Worm (Caenorhabditis elegans) whole organism, late embryonic: ENCODE data around the gene T19H5.4.

Experiments used
- C38D4.7 ChIP-seq: fragments of 200-800 bp; sonication (Bioruptor generic); optimal IDR thresholded peaks from 2 replicates; lab custom pipeline; 2018; ENCODE audit warnings: mild to moderate bottlenecking, missing genetic modification characterization, moderate library complexity, missing compliant biosample characterization
- K02D7.2 ChIP-seq: sonication (generic microtip); optimal IDR thresholded peaks from 2 replicates; lab custom pipeline; 2017; ENCODE audit warnings: mild to moderate bottlenecking, missing genetic modification characterization, missing compliant biosample characterization
- K09A11.1 ChIP-seq: sonication (generic microtip); optimal IDR thresholded peaks from 2 replicates; lab custom pipeline; 2017; ENCODE audit warnings: antibody characterized with exemption, mild to moderate bottlenecking, missing genetic modification characterization, missing compliant biosample characterization; ENCODE audit not compliant: insufficient read depth
- T23F11.4 ChIP-seq: fragments of 200-800 bp; sonication (Bioruptor generic); optimal IDR thresholded peaks from 2 replicates; lab custom pipeline; 2018; ENCODE audit warnings: mild to moderate bottlenecking, missing genetic modification characterization, missing compliant biosample characterization
- ama-1 ChIP-seq: fragments of 150-350 bp; optimal IDR thresholded peaks from 2 replicates; lab custom pipeline; 2014
- ceh-14 ChIP-seq: sonication (generic microtip); optimal IDR thresholded peaks from 2 replicates; lab custom pipeline; 2016; ENCODE audit warnings: missing genotype, missing genetic modification characterization, missing compliant biosample characterization
- ceh-2 ChIP-seq: sonication (generic microtip); optimal IDR thresholded peaks from 2 replicates; lab custom pipeline; 2016; ENCODE audit warnings: missing genotype, missing genetic modification characterization, missing compliant biosample characterization
- ceh-22 ChIP-seq: sonication (generic microtip); optimal IDR thresholded peaks from 2 replicates; lab custom pipeline; 2017; ENCODE audit warnings: missing biosample characterization, missing genetic modification characterization
- ceh-31 ChIP-seq: sonication (generic microtip); optimal IDR thresholded peaks from 2 replicates; lab custom pipeline; 2016; ENCODE audit warnings: missing genetic modification characterization, missing compliant biosample characterization
- ceh-6 ChIP-seq: fragments of 200-800 bp; sonication (Bioruptor generic); optimal IDR thresholded peaks from 2 replicates; lab custom pipeline; 2018; ENCODE audit warnings: mild to moderate bottlenecking, missing genetic modification characterization, missing compliant biosample characterization
- che-1 ChIP-seq: sonication (generic microtip); optimal IDR thresholded peaks from 2 replicates; lab custom pipeline; 2016; ENCODE audit warnings: mild to moderate bottlenecking, missing genetic modification characterization, missing compliant biosample characterization
- dve-1 ChIP-seq: sonication (generic microtip); optimal IDR thresholded peaks from 2 replicates; lab custom pipeline; 2017; ENCODE audit warnings: antibody characterized with exemption, mild to moderate bottlenecking, missing genetic modification characterization, missing compliant biosample characterization
- elt-2 ChIP-seq: sonication (generic microtip); optimal IDR thresholded peaks from 2 replicates; lab custom pipeline; 2016; ENCODE audit warnings: missing genetic modification reagents, missing genetic modification characterization, missing compliant biosample characterization
- ets-4 ChIP-seq: sonication (generic microtip); optimal IDR thresholded peaks from 2 replicates; lab custom pipeline; 2016; ENCODE audit warnings: missing genetic modification characterization, missing compliant biosample characterization
- fax-1 ChIP-seq: sonication (generic microtip); optimal IDR thresholded peaks from 2 replicates; lab custom pipeline; 2016; ENCODE audit warnings: missing genotype, missing genetic modification characterization, missing compliant biosample characterization
- fkh-10 ChIP-seq: fragments of 150-350 bp; optimal IDR thresholded peaks from 2 replicates; lab custom pipeline; 2014; ENCODE audit warnings: missing biosample characterization, missing genetic modification reagents, missing genetic modification characterization
- gmeb-2 ChIP-seq: sonication (generic microtip); optimal IDR thresholded peaks from 2 replicates; lab custom pipeline; 2016; ENCODE audit warnings: missing genetic modification characterization, inconsistent platforms, missing compliant biosample characterization
- hlh-13 ChIP-seq: fragments of 200-800 bp; sonication (Bioruptor generic); optimal IDR thresholded peaks from 2 replicates; lab custom pipeline; 2018; ENCODE audit warnings: mild to moderate bottlenecking, missing genetic modification characterization, missing compliant biosample characterization
- hlh-15 ChIP-seq: sonication (generic microtip); optimal IDR thresholded peaks from 2 replicates; lab custom pipeline; 2016; ENCODE audit warnings: missing genetic modification characterization, missing compliant biosample characterization
- hlh-30 ChIP-seq: sonication (generic microtip); optimal IDR thresholded peaks from 2 replicates; lab custom pipeline; 2017; ENCODE audit warnings: antibody characterized with exemption, missing genetic modification characterization, missing compliant biosample characterization; ENCODE audit not compliant: insufficient read depth
- hlh-8 ChIP-seq: sonication (generic microtip); optimal IDR thresholded peaks from 2 replicates; lab custom pipeline; 2016; ENCODE audit warnings: missing genotype, missing genetic modification characterization, missing compliant biosample characterization
- lim-6 ChIP-seq: sonication (generic microtip); optimal IDR thresholded peaks from 2 replicates; lab custom pipeline; 2016; ENCODE audit warnings: missing genetic modification characterization, missing compliant biosample characterization
- lin-11 ChIP-seq: fragments of 200-800 bp; sonication (Bioruptor generic); optimal IDR thresholded peaks from 2 replicates; lab custom pipeline; 2018; ENCODE audit warnings: mild to moderate bottlenecking, missing genetic modification characterization, missing compliant biosample characterization
- mec-3 ChIP-seq: sonication (generic microtip); optimal IDR thresholded peaks from 2 replicates; lab custom pipeline; 2016; ENCODE audit warnings: borderline replicate concordance, missing genetic modification characterization, missing compliant biosample characterization
- nfya-1 ChIP-seq: sonication (generic microtip); optimal IDR thresholded peaks from 2 replicates; lab custom pipeline; 2017; ENCODE audit warnings: missing genetic modification characterization, mild to moderate bottlenecking, missing compliant biosample characterization, antibody characterized with exemption, moderate library complexity
- nhr-11 ChIP-seq: fragments of 150-350 bp; optimal IDR thresholded peaks from 2 replicates; lab custom pipeline; 2014; ENCODE audit warnings: missing biosample characterization, missing genetic modification characterization
- nhr-232 ChIP-seq: sonication (generic microtip); optimal IDR thresholded peaks from 2 replicates; lab custom pipeline; 2016; ENCODE audit warnings: missing genetic modification characterization, missing compliant biosample characterization
- odd-2 ChIP-seq: sonication (generic microtip); optimal IDR thresholded peaks from 2 replicates; lab custom pipeline; 2017; ENCODE audit warnings: antibody characterized with exemption, mild to moderate bottlenecking, missing genetic modification characterization, missing compliant biosample characterization
- pha-2 ChIP-seq: sonication (generic microtip); optimal IDR thresholded peaks from 2 replicates; lab custom pipeline; 2017; ENCODE audit warnings: mild to moderate bottlenecking, missing genetic modification characterization, missing compliant biosample characterization
- ref-2 ChIP-seq: sonication (generic microtip); optimal IDR thresholded peaks from 2 replicates; lab custom pipeline; 2016; ENCODE audit warnings: missing genetic modification characterization, missing compliant biosample characterization
- rnt-1 ChIP-seq: sonication (generic microtip); optimal IDR thresholded peaks from 2 replicates; lab custom pipeline; 2016; ENCODE audit warnings: missing genetic modification characterization, missing compliant biosample characterization
- sox-2 ChIP-seq: fragments of 200-800 bp; sonication (Bioruptor generic); IDR thresholded peaks from 2 replicates; pipeline ENCODE4 v1.3.6; 2022; ENCODE audit warnings: missing genetic modification reagents, missing genetic modification characterization, missing compliant biosample characterization
- syd-9 ChIP-seq: sonication (generic microtip); optimal IDR thresholded peaks from 2 replicates; lab custom pipeline; 2016; ENCODE audit warnings: mild to moderate bottlenecking, missing genetic modification characterization, moderate library complexity, missing compliant biosample characterization
- tbx-7 ChIP-seq: sonication (generic microtip); optimal IDR thresholded peaks from 2 replicates; lab custom pipeline; 2016; ENCODE audit warnings: missing genotype, missing genetic modification characterization, missing compliant biosample characterization
- ttx-3 ChIP-seq: sonication (generic microtip); optimal IDR thresholded peaks from 2 replicates; lab custom pipeline; 2016; ENCODE audit warnings: missing genetic modification reagents, missing genetic modification characterization, missing compliant biosample characterization
- unc-3 ChIP-seq, 2 experiments: fragments of 200-800 bp in 1 of 2; sonication (Bioruptor generic) in 1 of 2; sonication (generic microtip) in 1 of 2; conservative IDR thresholded peaks in 1 of 2; optimal IDR thresholded peaks in 1 of 2; 2 replicates each; pipeline versions ENCODE4 v1.3.6 to Lab custom; 2016 to 2022; ENCODE audit warnings: missing compliant biosample characterization in 2 of 2, missing genetic modification characterization in 2 of 2, missing genetic modification reagents in 1 of 2
- unc-42 ChIP-seq: sonication (generic microtip); optimal IDR thresholded peaks from 2 replicates; lab custom pipeline; 2016; ENCODE audit warnings: missing genotype, missing genetic modification characterization, missing compliant biosample characterization
- unc-86 ChIP-seq: sonication (generic microtip); optimal IDR thresholded peaks from 2 replicates; lab custom pipeline; 2016; ENCODE audit warnings: missing genetic modification characterization, missing compliant biosample characterization
- zip-5 ChIP-seq: sonication (generic microtip); optimal IDR thresholded peaks from 2 replicates; lab custom pipeline; 2016; ENCODE audit warnings: missing genetic modification characterization, missing compliant biosample characterization
- ztf-16 ChIP-seq: sonication (generic microtip); optimal IDR thresholded peaks from 2 replicates; lab custom pipeline; 2017; ENCODE audit warnings: missing genetic modification characterization, missing compliant biosample characterization

The T19H5.4 gene

DNA sequence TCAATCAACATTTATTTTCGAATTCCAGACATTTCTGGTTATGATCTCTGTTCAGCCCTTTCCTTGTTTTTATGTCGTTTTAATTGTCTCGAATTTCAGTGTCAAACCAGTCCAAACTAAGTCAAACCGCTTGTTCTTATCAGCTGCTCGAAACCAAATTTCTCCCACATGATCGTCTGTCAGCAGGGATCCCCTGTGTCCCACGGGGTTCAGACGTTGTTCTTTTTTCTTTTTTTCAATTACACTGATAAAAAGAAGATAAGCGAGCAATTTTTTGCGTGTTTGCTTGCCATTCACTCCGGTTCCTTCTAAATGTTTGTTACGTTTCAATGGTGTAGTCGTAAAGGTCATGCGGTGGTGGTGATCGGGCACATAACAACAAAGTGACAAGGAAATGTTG, 14.8 kb upstream of the T19H5.4 start:
- TF ChIP-seq ets-4 (tag; lab: Kevin White, UChicago), result no peak
- TF ChIP-seq mec-3 (tag; lab: Kevin White, UChicago), result no peak
- TF ChIP-seq unc-86 (tag; lab: Kevin White, UChicago), result no peak
- TF ChIP-seq nhr-232, result no peak
- no peak for TF ChIP-seq zip-5 (tag; lab: Kevin White, UChicago)
- no peak for TF ChIP-seq hlh-8
- no peak for TF ChIP-seq pha-2 (tag; lab: Kevin White, UChicago)

DNA sequence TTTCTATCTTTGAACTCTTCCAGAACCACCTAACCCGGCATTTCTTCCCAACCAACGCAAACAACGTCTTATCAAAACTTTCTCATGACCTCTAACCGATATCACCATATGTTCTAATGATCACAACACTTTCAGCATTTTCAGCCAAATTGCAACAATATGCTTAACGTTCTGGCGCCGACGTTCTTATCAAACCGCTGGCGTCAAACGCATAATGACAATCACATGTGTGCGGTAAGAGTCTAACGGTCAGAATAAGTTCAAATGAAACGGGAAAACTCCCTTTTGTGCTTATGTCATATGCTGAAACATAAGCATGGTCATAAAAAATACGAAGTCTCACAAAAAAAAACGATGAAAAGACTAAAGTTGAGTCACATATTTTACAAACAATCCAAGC, 13.7 kb upstream of the T19H5.4 start:
- TF ChIP-seq odd-2 (tag; lab: Kevin White, UChicago), result no peak
- TF ChIP-seq elt-2 (tag; lab: Kevin White, UChicago), result peak; percentile 50

DNA sequence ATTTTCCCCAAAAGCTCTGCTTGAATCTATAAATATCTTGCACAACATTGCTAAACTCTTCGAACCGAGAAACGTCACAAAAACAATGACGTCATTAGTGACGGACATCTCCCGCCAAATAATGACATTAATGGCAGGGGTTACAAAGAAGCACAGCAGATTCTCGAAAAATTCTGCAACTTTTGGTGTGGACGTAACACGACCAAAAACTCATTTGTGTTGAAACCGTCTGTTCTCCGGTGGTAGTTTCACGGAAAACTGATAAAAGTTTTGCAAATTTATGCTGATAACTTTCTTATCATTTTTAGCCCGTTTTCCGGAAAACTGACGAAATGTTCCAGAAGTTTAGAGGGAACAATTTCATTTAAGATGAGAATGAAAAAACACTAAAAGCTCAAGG, 11.4 kb upstream of the T19H5.4 start:
- peak; percentile 29 for TF ChIP-seq unc-42 (tag; lab: Kevin White, UChicago)
- no peak for TF ChIP-seq hlh-8
- peak; percentile 4 for TF ChIP-seq elt-2 (tag; lab: Kevin White, UChicago)

DNA sequence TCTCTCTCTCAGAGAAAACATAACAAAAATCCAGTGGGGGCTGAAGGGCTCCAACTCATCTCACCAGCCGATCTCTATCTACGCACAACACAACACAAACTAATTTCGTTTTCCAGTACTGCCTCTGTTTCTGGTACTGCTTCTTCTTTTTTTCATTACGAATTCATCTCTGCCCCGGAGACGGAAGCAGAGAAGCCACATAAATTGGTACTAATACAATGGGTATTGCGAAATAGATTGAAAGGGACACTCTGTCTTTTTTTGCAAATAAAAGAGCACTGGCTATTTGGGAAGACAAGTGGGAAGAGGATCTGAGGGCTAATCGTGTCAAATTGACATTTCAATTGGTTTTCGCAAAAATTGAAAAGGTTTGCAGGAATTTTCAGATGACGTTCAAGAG, 10.1 kb upstream of the T19H5.4 start:
- TF ChIP-seq ttx-3 (no peak), lim-6 (tag; lab: Kevin White, UChicago) (peak; percentile 1), tbx-7 (tag; lab: Kevin White, UChicago) (no peak), elt-2 (tag; lab: Kevin White, UChicago) (no peak), rnt-1 (tag; lab: Kevin White, UChicago) (no peak), ceh-31 (tag; lab: Kevin White, UChicago) (peak; percentile 18), unc-42 (tag; lab: Kevin White, UChicago) (peak; percentile 75), ceh-14 (peak; percentile 13), ceh-2 (no peak)

DNA sequence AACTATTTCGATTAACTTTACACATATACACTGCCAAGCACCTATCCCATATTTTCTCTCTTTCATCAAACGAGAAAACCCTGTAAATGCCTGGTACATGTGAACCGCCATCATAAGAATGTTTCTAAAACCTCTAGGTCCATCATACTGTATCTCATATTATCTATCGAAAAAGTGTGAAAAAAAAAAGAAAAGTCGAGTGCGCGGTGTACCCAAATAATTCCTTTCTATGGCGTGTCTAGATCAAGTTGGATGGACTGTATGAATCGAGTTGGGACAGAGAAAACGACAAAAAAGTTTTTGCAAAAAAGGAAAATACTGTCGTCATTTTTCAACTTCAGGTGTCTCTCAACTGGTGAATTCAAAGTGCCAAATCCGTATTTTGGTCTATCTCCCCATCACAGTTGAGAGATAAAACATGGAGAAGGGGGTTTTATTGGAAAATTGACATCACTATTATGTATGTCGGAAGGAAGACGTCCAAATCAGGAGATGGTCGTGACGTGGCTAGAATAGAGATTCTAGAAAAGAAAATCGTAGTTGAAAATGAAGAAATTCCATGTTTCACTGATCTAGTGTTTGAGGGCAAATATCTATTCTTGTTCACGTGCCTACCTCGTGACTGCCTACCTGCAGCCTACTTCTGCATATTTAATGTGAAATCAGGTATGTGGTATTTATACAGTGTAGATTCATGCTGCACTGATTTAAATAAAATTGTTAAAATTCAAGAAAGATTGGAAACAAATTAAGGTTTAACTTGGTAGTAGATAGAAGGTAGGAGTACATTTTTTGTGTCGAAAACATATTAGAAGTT, 6.3 kb upstream of the T19H5.4 start:
- TF ChIP-seq K09A11.1 (tag; lab: Kevin White, UChicago), result no peak
- no peak for TF ChIP-seq lin-11 (tag; lab: Kevin White, UChicago)
- TF ChIP-seq rnt-1 (tag; lab: Kevin White, UChicago), result no peak
- TF ChIP-seq ztf-16, result no peak
- no peak for TF ChIP-seq lim-6 (tag; lab: Kevin White, UChicago)
- no peak for TF ChIP-seq T23F11.4 (GFP tag; lab: Kevin White, UChicago)
- TF ChIP-seq fkh-10 (GFP tag; lab: Kevin White, UChicago), result no peak
- no peak for TF ChIP-seq K02D7.2 (tag; lab: Kevin White, UChicago)
- no peak for TF ChIP-seq gmeb-2 (tag; lab: Kevin White, UChicago)
- TF ChIP-seq hlh-30 (tag; lab: Kevin White, UChicago), result no peak

DNA sequence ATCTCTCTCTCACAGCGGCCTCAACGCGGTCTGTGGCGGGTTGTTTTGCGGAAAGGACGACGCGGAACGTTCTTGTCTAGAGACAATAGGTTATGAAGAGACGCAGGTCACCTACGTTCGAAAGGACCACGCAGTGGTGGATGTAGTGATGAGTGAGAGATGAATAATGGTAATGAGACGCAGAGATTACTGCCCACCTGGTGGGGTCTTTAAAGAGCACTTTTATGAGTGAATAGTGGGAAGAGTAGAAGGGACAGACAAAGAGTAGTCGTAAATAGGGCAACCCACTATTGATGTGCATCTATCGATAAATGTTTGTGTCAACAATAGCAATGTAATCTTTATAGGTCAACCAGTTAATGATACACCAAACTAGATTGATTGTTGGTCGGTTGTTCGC, 3.9 kb upstream of the T19H5.4 start:
- TF ChIP-seq elt-2 (tag; lab: Kevin White, UChicago) (peak; percentile 48), nfya-1 (tag; lab: Kevin White, UChicago) (peak; percentile 31), ceh-6 (no peak), sox-2 (GFP tag; lab: Robert Waterston, UW) (peak; percentile 32; the same call in 1 of the 2 replicates), fax-1 (tag; lab: Kevin White, UChicago) (no peak), syd-9 (tag; lab: Kevin White, UChicago) (no peak), hlh-13 (GFP tag; lab: Kevin White, UChicago) (no peak), ama-1 (no peak), ceh-22 (tag; lab: Kevin White, UChicago) (peak; percentile 29), C38D4.7 (GFP tag; lab: Kevin White, UChicago) (no peak), hlh-15 (tag; lab: Kevin White, UChicago) (no peak), gmeb-2 (tag; lab: Kevin White, UChicago) (no peak), dve-1 (tag; lab: Kevin White, UChicago) (no peak), unc-3 (GFP tag; conservative IDR thresholded peaks at IDR 0.05; lab: Robert Waterston, UW) (no peak), unc-3 (tag; optimal IDR thresholded peaks at IDR 0.05; lab: Kevin White, UChicago) (no peak), fkh-10 (GFP tag; lab: Kevin White, UChicago) (no peak), nhr-11 (tag; lab: Kevin White, UChicago) (no peak), che-1 (tag; lab: Kevin White, UChicago) (no peak), rnt-1 (tag; lab: Kevin White, UChicago) (peak; percentile 52), K09A11.1 (tag; lab: Kevin White, UChicago) (no peak), ref-2 (tag; lab: Kevin White, UChicago) (peak; percentile 60)
